Worm (Caenorhabditis elegans) whole organism, early embryonic: Measurements from ENCODE around the gene F46H5.4.

Source experiments
- B0310.2 ChIP-seq: sonication (generic microtip); optimal IDR thresholded peaks from 2 replicates; lab custom pipeline; 2016; ENCODE audit warnings: mild to moderate bottlenecking, missing genetic modification characterization, missing compliant biosample characterization
- aly-1 ChIP-seq: sonication (generic microtip); optimal IDR thresholded peaks from 2 replicates; lab custom pipeline; 2016; ENCODE audit warnings: missing genetic modification characterization, missing compliant biosample characterization
- ama-1 ChIP-seq: fragments of 150-350 bp; optimal IDR thresholded peaks from 2 replicates; lab custom pipeline; 2014
- ceh-13 ChIP-seq: fragments of 200-800 bp; sonication (Bioruptor generic); optimal IDR thresholded peaks from 2 replicates; lab custom pipeline; 2018; ENCODE audit warnings: mild to moderate bottlenecking, missing genetic modification characterization, missing compliant biosample characterization
- ceh-36 ChIP-seq: sonication (generic microtip); optimal IDR thresholded peaks from 2 replicates; lab custom pipeline; 2016; ENCODE audit warnings: missing genetic modification characterization, inconsistent platforms, missing compliant biosample characterization
- ets-7 ChIP-seq: sonication (generic microtip); optimal IDR thresholded peaks from 2 replicates; lab custom pipeline; 2016; ENCODE audit warnings: missing genotype, missing genetic modification characterization, missing compliant biosample characterization
- flt-1 ChIP-seq: fragments of 200-800 bp; sonication (Bioruptor generic); IDR thresholded peaks from 2 replicates; pipeline ENCODE4 v1.3.6; 2022; ENCODE audit warnings: missing genetic modification characterization, missing compliant biosample characterization
- hmbx-1 ChIP-seq: sonication (generic microtip); optimal IDR thresholded peaks from 2 replicates; lab custom pipeline; 2016; ENCODE audit warnings: mild to moderate bottlenecking, missing genetic modification characterization, missing compliant biosample characterization
- pes-1 ChIP-seq: fragments of 200-800 bp; sonication (Bioruptor generic); IDR thresholded peaks from 2 replicates; pipeline ENCODE4 v1.3.6; 2022; ENCODE audit warnings: missing genetic modification reagents, missing genetic modification characterization, missing compliant biosample characterization
- scrt-1 ChIP-seq: fragments of 200-800 bp; sonication (Bioruptor generic); IDR thresholded peaks from 2 replicates; pipeline ENCODE4 v1.3.6; 2022; ENCODE audit warnings: missing genetic modification characterization, missing compliant biosample characterization
- sea-1 ChIP-seq: fragments of 200-800 bp; sonication (Bioruptor generic); conservative IDR thresholded peaks from 2 replicates; pipeline ENCODE4 v1.3.6; 2022; ENCODE audit warnings: missing genetic modification characterization, missing compliant biosample characterization
- tbx-11 ChIP-seq: fragments of 200-800 bp; sonication (Bioruptor generic); IDR thresholded peaks from 2 replicates; pipeline ENCODE4 v1.3.6; 2022; ENCODE audit warnings: missing genetic modification characterization, missing compliant biosample characterization
- tbx-37 ChIP-seq: fragments of 200-800 bp; sonication (Bioruptor generic); conservative IDR thresholded peaks from 2 replicates; pipeline ENCODE4 v1.3.6; 2022; ENCODE audit warnings: missing genetic modification reagents, missing genetic modification characterization, missing compliant biosample characterization
- tra-4 ChIP-seq: sonication (generic microtip); optimal IDR thresholded peaks from 2 replicates; lab custom pipeline; 2017; ENCODE audit warnings: missing genetic modification characterization, missing compliant biosample characterization

ce11 chrX:7264591-7265306 is 10.3 kb upstream of the F46H5.4 start:
- TF ChIP-seq flt-1 (GFP tag; lab: Robert Waterston, UW): peak; percentile 63; the same call in 1 of the 2 replicates
- peak; percentile 3 for TF ChIP-seq ceh-13
- TF ChIP-seq hmbx-1 (tag; lab: Kevin White, UChicago): no peak
- no peak for TF ChIP-seq pes-1 (GFP tag; lab: Robert Waterston, UW)
- no peak for TF ChIP-seq ama-1
- TF ChIP-seq tbx-11: no peak
- no peak for TF ChIP-seq B0310.2 (tag; lab: Kevin White, UChicago)
- TF ChIP-seq tbx-37: 0 out of 2 replicates have a peak, but pooled peaks have one; percentile 34
- no peak for TF ChIP-seq tra-4
- no peak for TF ChIP-seq scrt-1 (GFP tag; lab: Robert Waterston, UW)
- peak; percentile 64; the same call in 1 of the 2 replicates for TF ChIP-seq sea-1 (GFP tag; lab: Robert Waterston, UW)
- peak; percentile 25 for TF ChIP-seq aly-1 (tag; lab: Kevin White, UChicago)
- TF ChIP-seq ceh-36: no peak
- TF ChIP-seq ets-7 (tag; lab: Kevin White, UChicago): peak; percentile 32
